Worm (Caenorhabditis elegans) whole organism, L4 larva: ENCODE data around the gene pptr-1.
A peak's percentile ranks its signal among the peaks of the same experiment; 100 is the strongest.

Experiments
- F26F4.8 ChIP-seq: fragments of 200-800 bp; sonication (Bioruptor generic); conservative IDR thresholded peaks from 2 replicates; pipeline ENCODE4 v1.3.6; 2022; ENCODE audit warnings: missing genetic modification characterization, missing compliant biosample characterization
- T20F7.1 ChIP-seq: fragments of 200-800 bp; sonication (Bioruptor generic); optimal IDR thresholded peaks from 2 replicates; lab custom pipeline; 2018; ENCODE audit warnings: mild to moderate bottlenecking, missing genetic modification characterization, missing compliant biosample characterization
- Y75B8A.6 ChIP-seq: fragments of 200-800 bp; sonication (Bioruptor generic); IDR thresholded peaks from 2 replicates; pipeline ENCODE4 v1.3.6; 2022; ENCODE audit warnings: missing genetic modification reagents, missing genetic modification characterization, missing compliant biosample characterization
- ZK337.2 ChIP-seq: fragments of 200-800 bp; sonication (Bioruptor generic); IDR thresholded peaks from 2 replicates; pipeline ENCODE4 v1.3.6; 2022; ENCODE audit warnings: missing genetic modification reagents, missing genetic modification characterization, missing compliant biosample characterization
- ceh-32 ChIP-seq: sonication (generic microtip); optimal IDR thresholded peaks from 2 replicates; lab custom pipeline; 2016; ENCODE audit warnings: mild to moderate bottlenecking, missing genetic modification characterization, missing compliant biosample characterization; ENCODE audit not compliant: poor library complexity
- cey-2 ChIP-seq: sonication (generic microtip); optimal IDR thresholded peaks from 3 replicates; lab custom pipeline; 2017; ENCODE audit warnings: missing genetic modification characterization, mild to moderate bottlenecking, missing compliant biosample characterization, antibody characterized with exemption, borderline replicate concordance; ENCODE audit not compliant: insufficient read depth
- ctbp-1 ChIP-seq: fragments of 200-800 bp; sonication (Bioruptor generic); IDR thresholded peaks from 2 replicates; pipeline ENCODE4 v1.3.6; 2022; ENCODE audit warnings: missing genetic modification reagents, missing genetic modification characterization, missing compliant biosample characterization
- daf-12 ChIP-seq: fragments of 150-350 bp; optimal IDR thresholded peaks from 2 replicates; lab custom pipeline; 2014; ENCODE audit warnings: missing biosample characterization, missing genetic modification reagents, missing genetic modification characterization
- daf-16 ChIP-seq, 3 experiments: sonication (generic microtip); optimal IDR thresholded peaks; 2 replicates each; lab custom pipeline; 2016 to 2017; ENCODE audit warnings: missing genetic modification characterization in 3 of 3, missing genetic modification reagents in 3 of 3, mild to moderate bottlenecking in 2 of 3, missing compliant biosample characterization in 2 of 3, missing biosample characterization in 1 of 3, moderate library complexity in 1 of 3
- daf-19 ChIP-seq: fragments of 200-800 bp; sonication (Bioruptor generic); conservative IDR thresholded peaks from 2 replicates; pipeline ENCODE4 v1.3.6; 2022; ENCODE audit warnings: missing genetic modification characterization, missing compliant biosample characterization
- dmd-6 ChIP-seq: fragments of 200-800 bp; sonication (Bioruptor generic); IDR thresholded peaks from 2 replicates; pipeline ENCODE4 v1.3.6; 2022; ENCODE audit warnings: missing genetic modification reagents, missing genetic modification characterization, missing compliant biosample characterization
- dmd-8 ChIP-seq: fragments of 200-800 bp; sonication (Bioruptor generic); IDR thresholded peaks from 2 replicates; pipeline ENCODE4 v1.3.6; 2022; ENCODE audit warnings: missing genetic modification characterization, missing compliant biosample characterization
- dmd-9 ChIP-seq: fragments of 200-800 bp; sonication (Bioruptor generic); IDR thresholded peaks from 2 replicates; pipeline ENCODE4 v1.3.6; 2022; ENCODE audit warnings: missing genetic modification reagents, missing genetic modification characterization, missing compliant biosample characterization
- duxl-1 ChIP-seq: sonication (generic microtip); optimal IDR thresholded peaks from 2 replicates; lab custom pipeline; 2016; ENCODE audit warnings: mild to moderate bottlenecking, missing genetic modification characterization, moderate library complexity, missing compliant biosample characterization; ENCODE audit not compliant: poor library complexity
- dve-1 ChIP-seq: sonication (generic microtip); optimal IDR thresholded peaks from 2 replicates; lab custom pipeline; 2017; ENCODE audit warnings: antibody characterized with exemption, mild to moderate bottlenecking, missing genetic modification characterization, missing compliant biosample characterization; ENCODE audit not compliant: insufficient read depth
- hif-1 ChIP-seq, 2 experiments: sonication (generic microtip); optimal IDR thresholded peaks; 2 replicates each; lab custom pipeline; 2016 to 2017; ENCODE audit warnings: missing compliant biosample characterization in 2 of 2, missing genetic modification characterization in 2 of 2, missing genetic modification reagents in 2 of 2, missing genotype in 2 of 2, mild to moderate bottlenecking in 1 of 2
- hlh-11 ChIP-seq: fragments of 200-800 bp; sonication (Bioruptor generic); optimal IDR thresholded peaks from 2 replicates; lab custom pipeline; 2018; ENCODE audit warnings: mild to moderate bottlenecking, missing genetic modification characterization, missing compliant biosample characterization
- hlh-30 ChIP-seq: sonication (generic microtip); optimal IDR thresholded peaks from 2 replicates; lab custom pipeline; 2017; ENCODE audit warnings: antibody characterized with exemption, mild to moderate bottlenecking, missing genetic modification characterization, missing compliant biosample characterization; ENCODE audit not compliant: insufficient read depth
- lim-7 ChIP-seq: fragments of 200-800 bp; sonication (Bioruptor generic); IDR thresholded peaks from 2 replicates; pipeline ENCODE4 v1.3.6; 2022; ENCODE audit warnings: missing genetic modification characterization, missing compliant biosample characterization
- lin-13 ChIP-seq: fragments of 150-350 bp; optimal IDR thresholded peaks from 2 replicates; lab custom pipeline; 2014; ENCODE audit warnings: missing biosample characterization, missing genetic modification reagents, missing genetic modification characterization
- lin-38 ChIP-seq: fragments of 200-800 bp; sonication (Bioruptor generic); IDR thresholded peaks from 2 replicates; pipeline ENCODE4 v1.3.6; 2022; ENCODE audit warnings: missing genetic modification reagents, missing genetic modification characterization, missing compliant biosample characterization
- lin-39 ChIP-seq: fragments of 150-350 bp; optimal IDR thresholded peaks from 2 replicates; lab custom pipeline; 2014; ENCODE audit warnings: missing biosample characterization, missing genetic modification reagents, missing genetic modification characterization
- lir-3 ChIP-seq: sonication (generic microtip); optimal IDR thresholded peaks from 2 replicates; lab custom pipeline; 2016; ENCODE audit warnings: mild to moderate bottlenecking, missing genetic modification characterization, missing compliant biosample characterization
- lsy-2 ChIP-seq, 2 experiments: fragments of 150-350 bp in 1 of 2; sonication (generic microtip) in 1 of 2; optimal IDR thresholded peaks; 2 replicates each; lab custom pipeline; 2014 to 2017; ENCODE audit warnings: missing biosample characterization in 2 of 2, missing genetic modification characterization in 2 of 2
- mdl-1 ChIP-seq, 2 experiments: fragments of 150-350 bp in 1 of 2; sonication (generic microtip) in 1 of 2; optimal IDR thresholded peaks; 2 replicates each; lab custom pipeline; 2014 to 2017; ENCODE audit warnings: missing biosample characterization in 2 of 2, missing genetic modification characterization in 2 of 2
- mep-1 ChIP-seq: fragments of 150-350 bp; sonication (generic microtip); optimal IDR thresholded peaks from 3 replicates; lab custom pipeline; 2014; ENCODE audit warnings: missing biosample characterization, missing genetic modification characterization
- mes-2 ChIP-seq: sonication (generic microtip); optimal IDR thresholded peaks from 2 replicates; lab custom pipeline; 2016; ENCODE audit warnings: missing genotype, mild to moderate bottlenecking, missing genetic modification characterization, missing compliant biosample characterization; ENCODE audit not compliant: poor library complexity, severe bottlenecking
- mxl-3 ChIP-seq: fragments of 200-800 bp; sonication (Bioruptor generic); optimal IDR thresholded peaks from 2 replicates; lab custom pipeline; 2018; ENCODE audit warnings: mild to moderate bottlenecking, missing genetic modification characterization, missing compliant biosample characterization
- nhr-10 ChIP-seq: fragments of 150-350 bp; optimal IDR thresholded peaks from 2 replicates; lab custom pipeline; 2014; ENCODE audit warnings: missing biosample characterization, missing genetic modification characterization
- nhr-102 ChIP-seq: sonication (generic microtip); optimal IDR thresholded peaks from 2 replicates; lab custom pipeline; 2016; ENCODE audit warnings: mild to moderate bottlenecking, missing genetic modification characterization, moderate library complexity, missing compliant biosample characterization
- nhr-28 ChIP-seq: fragments of 150-350 bp; optimal IDR thresholded peaks from 2 replicates; lab custom pipeline; 2014; ENCODE audit warnings: missing biosample characterization, missing genetic modification characterization
- nhr-42 ChIP-seq: fragments of 200-800 bp; sonication (Bioruptor generic); IDR thresholded peaks from 2 replicates; pipeline ENCODE4 v1.3.6; 2022; ENCODE audit warnings: missing genetic modification characterization, missing compliant biosample characterization
- nhr-48 ChIP-seq: sonication (generic microtip); optimal IDR thresholded peaks from 2 replicates; lab custom pipeline; 2016; ENCODE audit warnings: mild to moderate bottlenecking, missing genetic modification characterization, missing compliant biosample characterization
- nhr-6 ChIP-seq: fragments of 150-350 bp; optimal IDR thresholded peaks from 2 replicates; lab custom pipeline; 2014; ENCODE audit warnings: missing biosample characterization, missing genetic modification characterization
- nhr-77 ChIP-seq: fragments of 150-350 bp; optimal IDR thresholded peaks from 2 replicates; lab custom pipeline; 2014; ENCODE audit warnings: missing biosample characterization, missing genetic modification characterization
- rbr-2 ChIP-seq: sonication (generic microtip); optimal IDR thresholded peaks from 2 replicates; lab custom pipeline; 2016; ENCODE audit warnings: missing genotype, missing genetic modification characterization, missing compliant biosample characterization
- saeg-2 ChIP-seq: fragments of 200-800 bp; sonication (Bioruptor generic); IDR thresholded peaks from 2 replicates; pipeline ENCODE4 v1.3.6; 2022; ENCODE audit warnings: missing genetic modification reagents, missing genetic modification characterization, missing compliant biosample characterization
- sdz-12 ChIP-seq: fragments of 200-800 bp; sonication (Bioruptor generic); optimal IDR thresholded peaks from 2 replicates; lab custom pipeline; 2018; ENCODE audit warnings: mild to moderate bottlenecking, missing genetic modification characterization, missing compliant biosample characterization
- snpc-4 ChIP-seq: fragments of 150-350 bp; optimal IDR thresholded peaks from 2 replicates; lab custom pipeline; 2014; ENCODE audit warnings: missing biosample characterization, missing genetic modification characterization
- spr-3 ChIP-seq: fragments of 200-800 bp; sonication (Bioruptor generic); optimal IDR thresholded peaks from 2 replicates; lab custom pipeline; 2018; ENCODE audit warnings: mild to moderate bottlenecking, missing genetic modification characterization, missing compliant biosample characterization
- tag-97 ChIP-seq: fragments of 200-800 bp; sonication (Bioruptor generic); IDR thresholded peaks from 2 replicates; pipeline ENCODE4 v1.3.6; 2022; ENCODE audit warnings: missing genetic modification characterization, missing compliant biosample characterization
- unc-130 ChIP-seq: sonication (generic microtip); optimal IDR thresholded peaks from 2 replicates; lab custom pipeline; 2016; ENCODE audit warnings: missing genetic modification reagents, missing genetic modification characterization, missing compliant biosample characterization
- unc-62 ChIP-seq, 3 experiments: fragments of 150-350 bp in 1 of 3; sonication (generic microtip); optimal IDR thresholded peaks in 2 of 3; peaks in 1 of 3; 1 replicate in 1 of 3; 2 replicates in 2 of 3; lab custom pipeline; 2014 to 2017; ENCODE audit warnings: missing biosample characterization in 3 of 3, missing genetic modification characterization in 3 of 3, missing genetic modification reagents in 3 of 3, missing genotype in 1 of 3
- zip-11 ChIP-seq: fragments of 200-800 bp; sonication (Bioruptor generic); IDR thresholded peaks from 2 replicates; pipeline ENCODE4 v1.3.6; 2022; ENCODE audit warnings: missing genetic modification characterization, missing compliant biosample characterization

The pptr-1 gene

ce11 chrV:16350775-16351378, 6.4 kb upstream of the pptr-1 start (continued):
- TF ChIP-seq duxl-1 (tag; lab: Kevin White, UChicago) (no peak), dmd-9 (GFP tag; lab: Robert Waterston, UW) (no peak), dve-1 (tag; lab: Kevin White, UChicago) (peak; percentile 62), ZK337.2 (GFP tag; lab: Robert Waterston, UW) (no peak), spr-3 (no peak), dmd-8 (GFP tag; lab: Robert Waterston, UW) (no peak), F26F4.8 (GFP tag; lab: Robert Waterston, UW) (no peak), sdz-12 (GFP tag; lab: Kevin White, UChicago) (no peak), nhr-42 (GFP tag; lab: Robert Waterston, UW) (no peak), cey-2 (tag; lab: Kevin White, UChicago) (no peak), lir-3 (tag; lab: Kevin White, UChicago) (no peak)
- TF ChIP-seq, all 104 proteins: peak for 26

ce11 chrV:16351757-16352156, 5.6 kb upstream of the pptr-1 start:
- no peak for TF ChIP-seq lsy-2 (tag; optimal IDR thresholded peaks at IDR 0.05; lab: Kevin White, UChicago)
- peak; percentile 23 for TF ChIP-seq snpc-4 (tag; lab: Kevin White, UChicago)

ce11 chrV:16352282-16352681, 5.0 kb upstream of the pptr-1 start:
- TF ChIP-seq dmd-6 (peak; percentile 85), nhr-48 (tag; lab: Kevin White, UChicago) (peak; percentile 42), daf-19 (GFP tag; lab: Robert Waterston, UW) (no peak), unc-62 (GFP tag; optimal IDR thresholded peaks at IDR 0.05 in 1 of 2; lab: Kevin White, UChicago) (peak in 1 of 2 experiments; percentile 42), unc-62 (tag; optimal IDR thresholded peaks at IDR 0.05; lab: Kevin White, UChicago) (no peak), lsy-2 (tag; optimal IDR thresholded peaks at IDR 0.05; lab: Kevin White, UChicago) (peak in 1 of 2 experiments; percentile 48), saeg-2 (GFP tag; lab: Robert Waterston, UW) (no peak), daf-16 (GFP tag; optimal IDR thresholded peaks at IDR 0.05; lab: Kevin White, UChicago) (peak in 1 of 2 experiments; percentile 90), daf-16 (tag; optimal IDR thresholded peaks at IDR 0.05; lab: Kevin White, UChicago) (peak; percentile 85), unc-130 (GFP tag; lab: Kevin White, UChicago) (no peak), ceh-32 (tag; lab: Kevin White, UChicago) (no peak), lin-13 (GFP tag; lab: Kevin White, UChicago) (no peak), zip-11 (no peak), lin-39 (tag; lab: Kevin White, UChicago) (no peak), nhr-6 (tag; lab: Kevin White, UChicago) (no peak), nhr-28 (tag; lab: Kevin White, UChicago) (peak; percentile 91), mes-2 (peak; percentile 16), Y75B8A.6 (GFP tag; lab: Robert Waterston, UW) (no peak), ctbp-1 (0 out of 2 replicates have a peak, but pooled peaks have one; percentile 32), rbr-2 (tag; lab: Kevin White, UChicago) (peak; percentile 9), mxl-3 (GFP tag; lab: Kevin White, UChicago) (peak; percentile 37), tag-97 (GFP tag; lab: Robert Waterston, UW) (no peak), lim-7 (GFP tag; lab: Robert Waterston, UW) (no peak), mep-1 (peak; percentile 43), nhr-102 (tag; lab: Kevin White, UChicago) (peak; percentile 16), nhr-77 (tag; lab: Kevin White, UChicago) (peak; percentile 50), mdl-1 (tag; optimal IDR thresholded peaks at IDR 0.05; lab: Kevin White, UChicago) (peak in 1 of 2 experiments; percentile 76), T20F7.1 (GFP tag; lab: Kevin White, UChicago) (no peak), snpc-4 (tag; lab: Kevin White, UChicago) (no peak), hlh-30 (tag; lab: Kevin White, UChicago) (peak; percentile 86), hif-1 (tag; optimal IDR thresholded peaks at IDR 0.05; lab: Kevin White, UChicago) (peak in 1 of 2 experiments; percentile 61), lin-38 (GFP tag; lab: Robert Waterston, UW) (no peak), daf-12 (no peak), nhr-10 (tag; lab: Kevin White, UChicago) (no peak), dmd-8 (GFP tag; lab: Robert Waterston, UW) (no peak), F26F4.8 (GFP tag; lab: Robert Waterston, UW) (no peak), hlh-11 (peak; percentile 79)
